Fruit fly (Drosophila melanogaster): ENCODE data around the gene HDAC6.

DNA sequence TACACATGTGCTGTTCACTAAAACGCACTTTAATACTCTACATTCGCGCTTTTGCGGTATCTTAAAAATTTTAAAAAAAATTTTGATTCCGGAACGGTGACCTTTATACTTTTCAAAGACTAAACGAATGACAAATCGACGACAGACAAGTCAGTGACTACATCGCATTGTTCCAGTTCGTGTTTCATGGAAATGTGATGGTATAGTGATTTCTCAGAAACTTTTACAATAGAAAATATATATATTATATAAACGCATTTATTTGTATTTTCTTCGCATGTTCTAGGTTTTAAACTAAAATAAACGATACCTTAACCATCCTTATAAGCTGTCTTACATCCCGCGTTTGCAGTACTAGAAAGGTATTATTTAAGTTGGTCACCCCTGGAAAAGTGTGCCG is 27.9 kb downstream of the HDAC6 start, which contains the start of gene Pp1-13C:
- no peak for TF ChIP-seq CG7101 (tag; optimal IDR thresholded peaks at IDR 0.05)
- TF ChIP-seq bab1 (GFP tag; optimal IDR thresholded peaks at IDR 0.05) = no peak
- TF ChIP-seq toe (GFP tag; optimal IDR thresholded peaks at IDR 0.05) = no peak
- TF ChIP-seq cic (GFP tag; optimal IDR thresholded peaks at IDR 0.05) = no peak
- no peak for TF ChIP-seq CG12768 (GFP tag; optimal IDR thresholded peaks at IDR 0.05)
- TF ChIP-seq kay (GFP tag; ENCODE audit: borderline replicate concordance) = no peak
- no peak for TF ChIP-seq CG1620 (GFP tag; optimal IDR thresholded peaks at IDR 0.05)

Data from whole organism, adult.